Worm (Caenorhabditis elegans) whole organism, L4 larva: ENCODE results near the gene K08D12.4.

ENCODE experiments used
- F44E2.7 ChIP-seq: fragments of 200-800 bp; sonication (Bioruptor generic); IDR thresholded peaks from 2 replicates; pipeline ENCODE4 v2.1.2; 2022; ENCODE audit warnings: missing genetic modification characterization, missing compliant biosample characterization
- F49E8.2 ChIP-seq: sonication (generic microtip); optimal IDR thresholded peaks from 2 replicates; lab custom pipeline; 2016; ENCODE audit warnings: missing compliant biosample characterization, mild to moderate bottlenecking, missing genetic modification characterization, borderline replicate concordance
- R02D3.7 ChIP-seq: fragments of 150-350 bp; sonication (generic microtip); optimal IDR thresholded peaks from 3 replicates; lab custom pipeline; 2014; ENCODE audit warnings: missing biosample characterization, missing genetic modification characterization
- T26A8.4 ChIP-seq: fragments of 200-800 bp; sonication (Bioruptor generic); IDR thresholded peaks from 2 replicates; pipeline ENCODE4 v1.3.6; 2022; ENCODE audit warnings: missing genetic modification characterization, missing compliant biosample characterization
- Y105C5A.15 ChIP-seq: fragments of 200-800 bp; sonication (Bioruptor generic); IDR thresholded peaks from 2 replicates; pipeline ENCODE4 v1.3.6; 2022; ENCODE audit warnings: missing genetic modification characterization, missing compliant biosample characterization
- Y5F2A.4 ChIP-seq: fragments of 200-800 bp; sonication (Bioruptor generic); optimal IDR thresholded peaks from 2 replicates; lab custom pipeline; 2018; ENCODE audit warnings: mild to moderate bottlenecking, missing genetic modification characterization, missing compliant biosample characterization
- aha-1 ChIP-seq: fragments of 150-350 bp; peaks from one replicate; lab custom pipeline; 2014; ENCODE audit warnings: missing biosample characterization, missing genetic modification characterization
- aly-2 ChIP-seq: sonication (generic microtip); optimal IDR thresholded peaks from 2 replicates; lab custom pipeline; 2018; ENCODE audit warnings: missing biosample characterization, missing genetic modification characterization
- ama-1 ChIP-seq: fragments of 150-350 bp; optimal IDR thresholded peaks from 2 replicates; lab custom pipeline; 2014; ENCODE audit warnings: inconsistent platforms, mixed read lengths
- arid-1 ChIP-seq: fragments of 200-800 bp; sonication (Bioruptor generic); conservative IDR thresholded peaks from 2 replicates; pipeline ENCODE4 v1.3.6; 2022; ENCODE audit warnings: missing genetic modification reagents, missing genetic modification characterization, missing compliant biosample characterization
- attf-4 ChIP-seq: sonication (generic microtip); optimal IDR thresholded peaks from 3 replicates; lab custom pipeline; 2017; ENCODE audit warnings: missing biosample characterization, missing genetic modification characterization
- ceh-20 ChIP-seq: fragments of 200-800 bp; sonication (Bioruptor generic); IDR thresholded peaks from 2 replicates; pipeline ENCODE4 v1.3.6; 2022; ENCODE audit warnings: missing genetic modification reagents, missing genetic modification characterization, missing compliant biosample characterization
- ceh-32 ChIP-seq: sonication (generic microtip); optimal IDR thresholded peaks from 2 replicates; lab custom pipeline; 2016; ENCODE audit warnings: mild to moderate bottlenecking, missing genetic modification characterization, missing compliant biosample characterization; ENCODE audit not compliant: poor library complexity
- ceh-82 ChIP-seq: sonication (generic microtip); optimal IDR thresholded peaks from 2 replicates; lab custom pipeline; 2017; ENCODE audit warnings: missing biosample characterization, missing genetic modification characterization
- ces-1 ChIP-seq: fragments of 150-350 bp; sonication (generic microtip); optimal IDR thresholded peaks from 4 replicates; lab custom pipeline; 2014; ENCODE audit warnings: missing biosample characterization, missing genetic modification reagents, missing genetic modification characterization
- daf-12 ChIP-seq: fragments of 150-350 bp; optimal IDR thresholded peaks from 2 replicates; lab custom pipeline; 2014; ENCODE audit warnings: missing biosample characterization, missing genetic modification reagents, missing genetic modification characterization
- daf-19 ChIP-seq: fragments of 200-800 bp; sonication (Bioruptor generic); conservative IDR thresholded peaks from 2 replicates; pipeline ENCODE4 v1.3.6; 2022; ENCODE audit warnings: missing genetic modification characterization, missing compliant biosample characterization
- daf-8 ChIP-seq: fragments of 200-800 bp; sonication (Bioruptor generic); IDR thresholded peaks from 2 replicates; pipeline ENCODE4 v1.3.6; 2022; ENCODE audit warnings: missing genetic modification characterization, missing compliant biosample characterization
- dmd-8 ChIP-seq: fragments of 200-800 bp; sonication (Bioruptor generic); IDR thresholded peaks from 2 replicates; pipeline ENCODE4 v1.3.6; 2022; ENCODE audit warnings: missing genetic modification characterization, missing compliant biosample characterization
- dmd-9 ChIP-seq: fragments of 200-800 bp; sonication (Bioruptor generic); IDR thresholded peaks from 2 replicates; pipeline ENCODE4 v1.3.6; 2022; ENCODE audit warnings: missing genetic modification reagents, missing genetic modification characterization, missing compliant biosample characterization
- duxl-1 ChIP-seq: sonication (generic microtip); optimal IDR thresholded peaks from 2 replicates; lab custom pipeline; 2016; ENCODE audit warnings: mild to moderate bottlenecking, missing genetic modification characterization, moderate library complexity, missing compliant biosample characterization; ENCODE audit not compliant: poor library complexity
- dve-1 ChIP-seq: sonication (generic microtip); optimal IDR thresholded peaks from 2 replicates; lab custom pipeline; 2017; ENCODE audit warnings: antibody characterized with exemption, mild to moderate bottlenecking, missing genetic modification characterization, missing compliant biosample characterization; ENCODE audit not compliant: insufficient read depth
- fkh-10 ChIP-seq: fragments of 150-350 bp; optimal IDR thresholded peaks from 2 replicates; lab custom pipeline; 2014; ENCODE audit warnings: missing biosample characterization, missing genetic modification reagents, missing genetic modification characterization
- gei-8 ChIP-seq: fragments of 200-800 bp; sonication (Bioruptor generic); optimal IDR thresholded peaks from 2 replicates; lab custom pipeline; 2018; ENCODE audit warnings: mild to moderate bottlenecking, missing genetic modification characterization, missing compliant biosample characterization
- hlh-11 ChIP-seq: fragments of 200-800 bp; sonication (Bioruptor generic); optimal IDR thresholded peaks from 2 replicates; lab custom pipeline; 2018; ENCODE audit warnings: mild to moderate bottlenecking, missing genetic modification characterization, missing compliant biosample characterization
- hmg-1.1 ChIP-seq: fragments of 200-800 bp; sonication (Bioruptor generic); IDR thresholded peaks from 2 replicates; pipeline ENCODE4 v1.3.6; 2022; ENCODE audit warnings: missing genetic modification reagents, missing genetic modification characterization, missing compliant biosample characterization
- lin-1 ChIP-seq: fragments of 200-800 bp; sonication (Bioruptor generic); IDR thresholded peaks from 2 replicates; pipeline ENCODE4 v1.3.6; 2022; ENCODE audit warnings: missing genetic modification reagents, missing genetic modification characterization, missing compliant biosample characterization
- lin-15B ChIP-seq: fragments of 150-350 bp; sonication (generic microtip); optimal IDR thresholded peaks from 3 replicates; lab custom pipeline; 2014; ENCODE audit warnings: missing biosample characterization, missing genetic modification characterization
- lsy-2 ChIP-seq, 2 experiments: fragments of 150-350 bp in 1 of 2; sonication (generic microtip) in 1 of 2; optimal IDR thresholded peaks; 2 replicates each; lab custom pipeline; 2014 to 2017; ENCODE audit warnings: missing biosample characterization in 2 of 2, missing genetic modification characterization in 2 of 2
- madf-9 ChIP-seq: fragments of 200-800 bp; sonication (Bioruptor generic); conservative IDR thresholded peaks from 2 replicates; pipeline ENCODE4 v1.3.6; 2022; ENCODE audit warnings: missing genetic modification reagents, missing genetic modification characterization, missing compliant biosample characterization
- mxl-2 ChIP-seq: fragments of 200-800 bp; sonication (Bioruptor generic); conservative IDR thresholded peaks from 2 replicates; pipeline ENCODE4 v1.3.6; 2022; ENCODE audit warnings: missing genetic modification reagents, missing genetic modification characterization, missing compliant biosample characterization
- mxl-3 ChIP-seq: fragments of 200-800 bp; sonication (Bioruptor generic); optimal IDR thresholded peaks from 2 replicates; lab custom pipeline; 2018; ENCODE audit warnings: mild to moderate bottlenecking, missing genetic modification characterization, missing compliant biosample characterization
- nhr-10 ChIP-seq: fragments of 150-350 bp; optimal IDR thresholded peaks from 2 replicates; lab custom pipeline; 2014; ENCODE audit warnings: missing biosample characterization, missing genetic modification characterization
- nhr-102 ChIP-seq: sonication (generic microtip); optimal IDR thresholded peaks from 2 replicates; lab custom pipeline; 2016; ENCODE audit warnings: mild to moderate bottlenecking, missing genetic modification characterization, moderate library complexity, missing compliant biosample characterization
- nhr-111 ChIP-seq: fragments of 200-800 bp; sonication (Bioruptor generic); optimal IDR thresholded peaks from 2 replicates; lab custom pipeline; 2018; ENCODE audit warnings: mild to moderate bottlenecking, missing genetic modification characterization, missing compliant biosample characterization
- nhr-25 ChIP-seq: sonication (generic microtip); optimal IDR thresholded peaks from 2 replicates; lab custom pipeline; 2017; ENCODE audit warnings: missing genetic modification characterization, mild to moderate bottlenecking, missing compliant biosample characterization, antibody characterized with exemption, moderate library complexity, borderline replicate concordance; ENCODE audit not compliant: insufficient read depth
- nhr-41 ChIP-seq: fragments of 200-800 bp; sonication (Bioruptor generic); IDR thresholded peaks from 2 replicates; pipeline ENCODE4 v1.3.6; 2022; ENCODE audit warnings: missing genetic modification reagents, missing genetic modification characterization, missing compliant biosample characterization
- rbr-2 ChIP-seq: sonication (generic microtip); optimal IDR thresholded peaks from 2 replicates; lab custom pipeline; 2016; ENCODE audit warnings: missing genotype, missing genetic modification characterization, missing compliant biosample characterization
- snpc-4 ChIP-seq: fragments of 150-350 bp; optimal IDR thresholded peaks from 2 replicates; lab custom pipeline; 2014; ENCODE audit warnings: missing biosample characterization, missing genetic modification characterization
- tra-1 ChIP-seq: fragments of 200-800 bp; sonication (Bioruptor generic); IDR thresholded peaks from 2 replicates; pipeline ENCODE4 v1.3.6; 2022; ENCODE audit warnings: missing genetic modification reagents, missing genetic modification characterization, missing compliant biosample characterization
- unc-39 ChIP-seq: sonication (generic microtip); optimal IDR thresholded peaks from 2 replicates; lab custom pipeline; 2017; ENCODE audit warnings: missing biosample characterization, missing genetic modification characterization
- vab-7 ChIP-seq: fragments of 200-800 bp; sonication (Bioruptor generic); IDR thresholded peaks from 2 replicates; pipeline ENCODE4 v1.3.6; 2022; ENCODE audit warnings: missing genetic modification reagents, missing genetic modification characterization, missing compliant biosample characterization
- zag-1 ChIP-seq: fragments of 150-350 bp; optimal IDR thresholded peaks from 2 replicates; lab custom pipeline; 2014; ENCODE audit warnings: missing biosample characterization, missing genetic modification characterization
- zfp-3 ChIP-seq: fragments of 200-800 bp; sonication (Bioruptor generic); conservative IDR thresholded peaks from 2 replicates; pipeline ENCODE4 v1.3.6; 2022; ENCODE audit warnings: missing genetic modification reagents, missing genetic modification characterization, missing compliant biosample characterization
- ztf-7 ChIP-seq: fragments of 150-350 bp; optimal IDR thresholded peaks from 2 replicates; lab custom pipeline; 2014; ENCODE audit warnings: missing biosample characterization, missing genetic modification characterization

K08D12.4 gene

DNA sequence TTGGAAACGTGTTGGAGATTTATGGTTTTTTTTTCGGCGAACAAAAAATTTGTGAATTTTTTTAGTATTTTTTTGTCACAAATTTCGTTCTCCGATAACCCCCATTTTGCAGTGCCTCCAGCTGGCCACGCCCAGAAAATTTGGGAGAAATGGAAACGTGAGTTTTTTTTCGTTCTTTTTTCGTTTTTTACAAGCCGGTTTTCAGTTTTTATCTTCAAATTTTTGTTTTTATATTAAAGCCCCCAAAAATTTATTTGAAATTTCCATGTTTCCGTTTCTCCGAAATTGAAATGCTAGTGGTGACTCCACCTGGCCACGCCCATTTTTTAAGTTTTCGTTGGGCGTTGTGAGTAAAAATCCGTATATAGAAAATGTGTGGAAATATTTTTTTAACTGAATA lies 19.9 kb upstream of the K08D12.4 start (continued):
- TF ChIP-seq nhr-41 (GFP tag; lab: Robert Waterston, UW) (no peak), ceh-82 (no peak)

- no peak for TF ChIP-seq hmg-1.1 (GFP tag; lab: Robert Waterston, UW)
- TF ChIP-seq Y105C5A.15 (GFP tag; lab: Robert Waterston, UW) = no peak
- TF ChIP-seq nhr-102 = no peak
- no peak for TF ChIP-seq nhr-111 (GFP tag; lab: Kevin White, UChicago)
- no peak for TF ChIP-seq vab-7 (GFP tag; lab: Robert Waterston, UW)
- TF ChIP-seq lin-15B = no peak
- peak; percentile 36 for TF ChIP-seq fkh-10 (GFP tag; lab: Kevin White, UChicago)
- no peak for TF ChIP-seq ces-1 (GFP tag; lab: Kevin White, UChicago)
These were observed 15.4 kb upstream of the K08D12.4 start for ce11 chrIV:1691651-1692050.

- TF ChIP-seq lsy-2 (tag; optimal IDR thresholded peaks at IDR 0.05; lab: Kevin White, UChicago) = no peak
- TF ChIP-seq zag-1 (tag; lab: Kevin White, UChicago) = no peak
- no peak for TF ChIP-seq ztf-7
- no peak for TF ChIP-seq gei-8 (GFP tag; lab: Kevin White, UChicago)
- TF ChIP-seq unc-39 = no peak
- no peak for TF ChIP-seq rbr-2 (tag; lab: Kevin White, UChicago)
- no peak for TF ChIP-seq tra-1 (GFP tag; lab: Robert Waterston, UW)
- TF ChIP-seq madf-9 (GFP tag; lab: Robert Waterston, UW) = no peak
- no peak for TF ChIP-seq snpc-4 (tag; lab: Kevin White, UChicago)
- no peak for TF ChIP-seq lin-1 (GFP tag; lab: Robert Waterston, UW)
- no peak for TF ChIP-seq ama-1 (lab: Kevin White, UChicago)
- no peak for TF ChIP-seq R02D3.7
- no peak for TF ChIP-seq mxl-3 (GFP tag; lab: Kevin White, UChicago)
- TF ChIP-seq daf-19 (GFP tag; lab: Robert Waterston, UW) = no peak
- no peak for TF ChIP-seq mxl-2
- TF ChIP-seq, all 104 proteins: peak for 0
These were observed 7.5 kb upstream of the K08D12.4 start, which contains the start of gene bus-2 for ce11 chrIV:1699599-1699998. TSS of gene bus-2 (plus strand) at chrIV:1699899.

ce11 chrIV:1707960-1708359 lies 864 bp downstream of the K08D12.4 start:
- no peak for TF ChIP-seq aly-2 (tag; lab: Kevin White, UChicago)
- TF ChIP-seq aha-1 (tag; lab: Kevin White, UChicago) = peak; percentile 49

- TF ChIP-seq gei-8 (GFP tag; lab: Kevin White, UChicago) (no peak), dmd-8 (GFP tag; lab: Robert Waterston, UW) (0 out of 2 replicates have a peak, but pooled peaks have one; percentile 53), Y5F2A.4 (GFP tag; lab: Kevin White, UChicago) (no peak), F44E2.7 (GFP tag; lab: Robert Waterston, UW) (no peak), ces-1 (GFP tag; lab: Kevin White, UChicago) (no peak), nhr-10 (tag; lab: Kevin White, UChicago) (no peak), snpc-4 (tag; lab: Kevin White, UChicago) (no peak), nhr-25 (tag; lab: Kevin White, UChicago) (peak; percentile 5), dve-1 (tag; lab: Kevin White, UChicago) (peak; percentile 44), daf-8 (GFP tag; lab: Robert Waterston, UW) (no peak), dmd-9 (GFP tag; lab: Robert Waterston, UW) (no peak), fkh-10 (GFP tag; lab: Kevin White, UChicago) (no peak), arid-1 (GFP tag; lab: Robert Waterston, UW) (0 out of 2 replicates have a peak, but pooled peaks have one; percentile 5), madf-9 (GFP tag; lab: Robert Waterston, UW) (no peak), F49E8.2 (tag; lab: Kevin White, UChicago) (peak; percentile 52), ceh-32 (tag; lab: Kevin White, UChicago) (no peak), hlh-11 (no peak), duxl-1 (tag; lab: Kevin White, UChicago) (peak; percentile 20), attf-4 (tag; lab: Kevin White, UChicago) (no peak), zfp-3 (GFP tag; lab: Robert Waterston, UW) (no peak), mxl-2 (no peak), daf-12 (tag; lab: Kevin White, UChicago) (no peak), T26A8.4 (peak; percentile 46), ceh-20 (GFP tag; lab: Robert Waterston, UW) (no peak)
These were observed 1.3 kb downstream of the K08D12.4 start for ce11 chrIV:1708426-1708826.
